Worm (Caenorhabditis elegans): ENCODE data around the gene Y70C5A.4.

DNA sequence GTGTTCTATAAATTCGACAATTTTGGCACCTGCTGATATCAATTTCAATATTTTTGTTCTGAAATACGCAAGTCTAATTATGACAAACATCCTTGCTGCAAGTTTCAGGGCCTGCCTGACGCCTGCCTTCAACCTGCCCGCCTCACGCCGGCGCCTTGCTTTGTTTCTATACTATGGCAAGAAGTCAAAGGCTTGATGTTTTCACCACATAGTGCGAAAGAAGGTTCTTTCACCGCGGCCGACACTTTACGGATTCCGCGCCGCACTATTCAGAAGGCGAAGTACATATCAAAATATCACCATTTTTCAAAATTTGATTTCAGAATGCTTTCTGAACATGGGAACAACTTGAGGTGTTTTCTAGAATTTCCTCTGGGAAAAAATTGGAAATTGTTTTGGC is 28.1 kb upstream of the Y70C5A.4 start:
- TF ChIP-seq lin-40 (tag; optimal IDR thresholded peaks at IDR 0.05) = no peak
- no peak for TF ChIP-seq unc-62 (GFP tag; optimal IDR thresholded peaks at IDR 0.05)
